Comparison of ENCODE assay signal across 1 fruit fly cellular context in genomic region chr3L:22471586-22472291, dm6.
TF ChIP-seq lines count a peak whose summit lies in the region.

No protein-coding gene starts in this region.

TF ChIP-seq in whole organism, embryonic, 481 proteins besides CTCF, POLR2A, EP300 and RAD21 (continued from another document and continues in another):
- TF ChIP-seq zen2 (GFP tag; IDR thresholded peaks at IDR 0.05; lab: Robert Waterston, UW; ENCODE audit: partially characterized antibody) (no peak), jing (GFP tag; optimal IDR thresholded peaks at IDR 0.05; lab: Kevin White, UChicago) (no peak), Scr (GFP tag; IDR thresholded peaks at IDR 0.05; lab: Robert Waterston, UW; ENCODE audit: partially characterized antibody) (no peak), CG5180 (GFP tag; optimal IDR thresholded peaks at IDR 0.05; lab: Kevin White, UChicago) (no peak), CG13775 (GFP tag; optimal IDR thresholded peaks at IDR 0.05; lab: Kevin White, UChicago) (peak; percentile 33), gro (GFP tag; optimal IDR thresholded peaks at IDR 0.05; lab: Kevin White, UChicago) (no peak), pros (GFP tag; optimal IDR thresholded peaks at IDR 0.05; lab: Kevin White, UChicago) (no peak), gt (GFP tag; IDR thresholded peaks at IDR 0.05; lab: Robert Waterston, UW) (no peak), CG11456 (GFP tag; IDR thresholded peaks at IDR 0.05; lab: Robert Waterston, UW) (peak; percentile 67; the same call in 2 of the 3 replicates), row (GFP tag; IDR thresholded peaks at IDR 0.05; lab: Robert Waterston, UW) (peak; percentile 74), Hr39 (optimal IDR thresholded peaks at IDR 0.05; lab: Kevin White, UChicago) (no peak), wor (GFP tag; IDR thresholded peaks at IDR 0.05; lab: Robert Waterston, UW) (no peak), CG9609 (GFP tag; optimal IDR thresholded peaks at IDR 0.05; lab: Kevin White, UChicago) (no peak), CG6813 (GFP tag; optimal IDR thresholded peaks at IDR 0.05; lab: Kevin White, UChicago) (peak; percentile 18), CG42726 (GFP tag; IDR thresholded peaks at IDR 0.05; lab: Robert Waterston, UW; ENCODE audit: partially characterized antibody) (no peak), CG33213 (GFP tag; optimal IDR thresholded peaks at IDR 0.05; lab: Kevin White, UChicago) (no peak), CG8944 (GFP tag; optimal IDR thresholded peaks at IDR 0.05; lab: Kevin White, UChicago) (no peak), CG10321 (GFP tag; IDR thresholded peaks at IDR 0.05; lab: Robert Waterston, UW) (no peak), CG31388 (GFP tag; optimal IDR thresholded peaks at IDR 0.05; lab: Kevin White, UChicago) (no peak), pnt (GFP tag; optimal IDR thresholded peaks at IDR 0.05; lab: Kevin White, UChicago) (no peak), bab2 (GFP tag; optimal IDR thresholded peaks at IDR 0.05; lab: Kevin White, UChicago) (no peak), exex (tag; optimal IDR thresholded peaks at IDR 0.05; lab: Kevin White, UChicago) (peak; percentile 92), vfl (GFP tag; optimal IDR thresholded peaks at IDR 0.05; lab: Kevin White, UChicago) (no peak), ind (GFP tag; optimal IDR thresholded peaks at IDR 0.05; lab: Kevin White, UChicago) (no peak), inv (GFP tag; IDR thresholded peaks at IDR 0.05; lab: Robert Waterston, UW; ENCODE audit: partially characterized antibody) (no peak), usp (GFP tag; optimal IDR thresholded peaks at IDR 0.05; lab: Kevin White, UChicago) (no peak), gsb-n (tag; optimal IDR thresholded peaks at IDR 0.05; lab: Kevin White, UChicago) (no peak), Opbp (GFP tag; IDR thresholded peaks at IDR 0.05; lab: Robert Waterston, UW; ENCODE audit: partially characterized antibody) (no peak), ATbp (GFP tag; optimal IDR thresholded peaks at IDR 0.05; lab: Kevin White, UChicago) (peak; percentile 12), CG8089 (GFP tag; optimal IDR thresholded peaks at IDR 0.05; lab: Kevin White, UChicago) (no peak), CG4328 (GFP tag; optimal IDR thresholded peaks at IDR 0.05; lab: Kevin White, UChicago) (no peak), CG10209 (GFP tag; optimal IDR thresholded peaks at IDR 0.05; lab: Kevin White, UChicago) (peak; percentile 66), CG4617 (GFP tag; optimal IDR thresholded peaks at IDR 0.05; lab: Kevin White, UChicago; ENCODE audit: borderline replicate concordance) (no peak), corto (GFP tag; optimal IDR thresholded peaks at IDR 0.05; lab: Kevin White, UChicago) (no peak), CG15514 (GFP tag; optimal IDR thresholded peaks at IDR 0.05; lab: Kevin White, UChicago) (peak; percentile 35), CG10462 (GFP tag; optimal IDR thresholded peaks at IDR 0.05; lab: Kevin White, UChicago) (no peak), bsh (GFP tag; optimal IDR thresholded peaks at IDR 0.05; lab: Kevin White, UChicago) (peak in 1 of 2 experiments; percentile 34), Rx (GFP tag; IDR thresholded peaks at IDR 0.05; lab: Robert Waterston, UW) (no peak), sim (GFP tag; IDR thresholded peaks at IDR 0.05; lab: Robert Waterston, UW) (no peak), lola (GFP tag; optimal IDR thresholded peaks at IDR 0.05; lab: Kevin White, UChicago) (no peak), CG4360 (GFP tag; IDR thresholded peaks at IDR 0.05; lab: Robert Waterston, UW) (no peak), br (optimal IDR thresholded peaks at IDR 0.05; lab: Kevin White, UChicago) (no peak), CG4424 (GFP tag; optimal IDR thresholded peaks at IDR 0.05; lab: Kevin White, UChicago) (no peak), Drgx (GFP tag; IDR thresholded peaks at IDR 0.05; lab: Robert Waterston, UW) (no peak), Atf6 (GFP tag; IDR thresholded peaks at IDR 0.05; lab: Robert Waterston, UW) (no peak), danr (GFP tag; IDR thresholded peaks at IDR 0.05; lab: Robert Waterston, UW) (no peak), Dad (GFP tag; optimal IDR thresholded peaks at IDR 0.05; lab: Kevin White, UChicago) (no peak), CG8388 (GFP tag; optimal IDR thresholded peaks at IDR 0.05; lab: Kevin White, UChicago) (peak; percentile 30), sd (tag; optimal IDR thresholded peaks at IDR 0.05; lab: Kevin White, UChicago) (peak; percentile 29), CG32772 (GFP tag; IDR thresholded peaks at IDR 0.05; lab: Robert Waterston, UW) (no peak), Atf-2 (GFP tag; optimal IDR thresholded peaks at IDR 0.05; lab: Kevin White, UChicago) (no peak), wek (GFP tag; optimal IDR thresholded peaks at IDR 0.05; lab: Kevin White, UChicago) (no peak), CG17361 (GFP tag; IDR thresholded peaks at IDR 0.05; lab: Robert Waterston, UW) (peak; percentile 57), HmgZ (tag; optimal IDR thresholded peaks at IDR 0.05; lab: Kevin White, UChicago) (no peak), dpn (GFP tag; optimal IDR thresholded peaks at IDR 0.05; lab: Kevin White, UChicago) (no peak), Ada2b (GFP tag; IDR thresholded peaks at IDR 0.05; lab: Robert Waterston, UW) (peak; percentile 56; the same call in 1 of the 2 replicates), CG7372 (GFP tag; IDR thresholded peaks at IDR 0.05; lab: Robert Waterston, UW) (peak; percentile 33; the same call in 1 of the 2 replicates), fu2 (GFP tag; optimal IDR thresholded peaks at IDR 0.05; lab: Kevin White, UChicago) (no peak), CG16815 (GFP tag; optimal IDR thresholded peaks at IDR 0.05; lab: Kevin White, UChicago) (no peak), Ravus (GFP tag; IDR thresholded peaks at IDR 0.05; lab: Robert Waterston, UW) (no peak; the same call in 1 of the 2 replicates), CG9932 (GFP tag; IDR thresholded peaks at IDR 0.05; lab: Robert Waterston, UW) (peak; percentile 71), CG8478 (optimal IDR thresholded peaks at IDR 0.05; lab: Kevin White, UChicago) (no peak), Xrp1 (GFP tag; IDR thresholded peaks at IDR 0.05; lab: Robert Waterston, UW) (no peak), CG11085 (GFP tag; IDR thresholded peaks at IDR 0.05; lab: Robert Waterston, UW) (no peak), Hmx (GFP tag; optimal IDR thresholded peaks at IDR 0.05; lab: Kevin White, UChicago) (no peak), dm (GFP tag; optimal IDR thresholded peaks at IDR 0.05; lab: Kevin White, UChicago) (no peak), CG7963 (GFP tag; IDR thresholded peaks at IDR 0.05; lab: Robert Waterston, UW; ENCODE audit: partially characterized antibody) (no peak), Meics (GFP tag; optimal IDR thresholded peaks at IDR 0.05; lab: Kevin White, UChicago) (peak; percentile 78), CG10654 (GFP tag; optimal IDR thresholded peaks at IDR 0.05; lab: Kevin White, UChicago) (no peak), Gug (GFP tag; IDR thresholded peaks at IDR 0.05; lab: Robert Waterston, UW) (no peak; the same call in 3 of the 4 replicates), CG7556 (GFP tag; optimal IDR thresholded peaks at IDR 0.05; lab: Kevin White, UChicago) (peak; percentile 16), MESR4 (GFP tag; optimal IDR thresholded peaks at IDR 0.05; lab: Kevin White, UChicago) (no peak), h (optimal IDR thresholded peaks at IDR 0.05; lab: Kevin White, UChicago) (no peak), CG4282 (GFP tag; optimal IDR thresholded peaks at IDR 0.05; lab: Kevin White, UChicago) (no peak), stwl (tag; optimal IDR thresholded peaks at IDR 0.05; lab: Kevin White, UChicago) (no peak), maf-S (GFP tag; optimal IDR thresholded peaks at IDR 0.05; lab: Kevin White, UChicago) (no peak), CG3995 (GFP tag; optimal IDR thresholded peaks at IDR 0.05; lab: Kevin White, UChicago) (no peak), jigr1 (GFP tag; IDR thresholded peaks at IDR 0.05; lab: Robert Waterston, UW) (no peak), Ets97D (GFP tag; optimal IDR thresholded peaks at IDR 0.05; lab: Kevin White, UChicago) (no peak), knrl (GFP tag; IDR thresholded peaks at IDR 0.05; lab: Robert Waterston, UW; ENCODE audit: partially characterized antibody) (no peak), sens (GFP tag; lab: Kevin White, UChicago) (no peak), ro (GFP tag; IDR thresholded peaks at IDR 0.05; lab: Robert Waterston, UW) (no peak), ato (GFP tag; IDR thresholded peaks at IDR 0.05; lab: Robert Waterston, UW; ENCODE audit: partially characterized antibody) (no peak), sr (GFP tag; IDR thresholded peaks at IDR 0.05; lab: Robert Waterston, UW) (no peak), klu (GFP tag; IDR thresholded peaks at IDR 0.05; lab: Robert Waterston, UW) (no peak), CG17186 (GFP tag; optimal IDR thresholded peaks at IDR 0.05; lab: Kevin White, UChicago) (no peak), sob (GFP tag; IDR thresholded peaks at IDR 0.05; lab: Robert Waterston, UW) (peak; percentile 73), Neu2 (GFP tag; optimal IDR thresholded peaks at IDR 0.05; lab: Kevin White, UChicago; ENCODE audit: borderline replicate concordance) (no peak), mld (GFP tag; IDR thresholded peaks at IDR 0.05; lab: Robert Waterston, UW; ENCODE audit: partially characterized antibody) (no peak), sqz (GFP tag; optimal IDR thresholded peaks at IDR 0.05; lab: Kevin White, UChicago) (no peak), CoRest (tag; optimal IDR thresholded peaks at IDR 0.05; lab: Kevin White, UChicago) (peak; percentile 67), CG11398 (GFP tag; optimal IDR thresholded peaks at IDR 0.05; lab: Kevin White, UChicago) (no peak), sima (GFP tag; optimal IDR thresholded peaks at IDR 0.05; lab: Kevin White, UChicago) (no peak), al (GFP tag; IDR thresholded peaks at IDR 0.05; lab: Robert Waterston, UW) (peak; percentile 56; the same call in 1 of the 2 replicates), Rfx (GFP tag; IDR thresholded peaks at IDR 0.05; lab: Robert Waterston, UW) (peak; percentile 73), kah (GFP tag; optimal IDR thresholded peaks at IDR 0.05; lab: Kevin White, UChicago) (no peak), CG30403 (GFP tag; optimal IDR thresholded peaks at IDR 0.05; lab: Kevin White, UChicago) (no peak), CG4820 (GFP tag; optimal IDR thresholded peaks at IDR 0.05; lab: Kevin White, UChicago) (no peak), gsb (GFP tag; IDR thresholded peaks at IDR 0.05; lab: Robert Waterston, UW) (no peak), CG15696 (tag; optimal IDR thresholded peaks at IDR 0.05; lab: Kevin White, UChicago) (no peak), CG9797 (GFP tag; optimal IDR thresholded peaks at IDR 0.05; lab: Kevin White, UChicago) (no peak), CG17802 (tag; optimal IDR thresholded peaks at IDR 0.05; lab: Kevin White, UChicago) (no peak), mirr (GFP tag; optimal IDR thresholded peaks at IDR 0.05; lab: Kevin White, UChicago) (peak; percentile 36), Lim3 (GFP tag; IDR thresholded peaks at IDR 0.05; lab: Robert Waterston, UW) (no peak), CG17612 (GFP tag; IDR thresholded peaks at IDR 0.05; lab: Robert Waterston, UW) (no peak), cato (GFP tag; optimal IDR thresholded peaks at IDR 0.05; lab: Kevin White, UChicago; ENCODE audit: borderline replicate concordance) (no peak), ap (GFP tag; IDR thresholded peaks at IDR 0.05; lab: Robert Waterston, UW) (0 out of 2 replicates have a peak, but pooled peaks have one; percentile 15), CG14441 (GFP tag; IDR thresholded peaks at IDR 0.05; lab: Robert Waterston, UW) (peak; percentile 54), sc (optimal IDR thresholded peaks at IDR 0.05; lab: Kevin White, UChicago) (no peak), sc (GFP tag; optimal IDR thresholded peaks at IDR 0.05; lab: Kevin White, UChicago) (no peak), Fer2 (tag; optimal IDR thresholded peaks at IDR 0.05; lab: Kevin White, UChicago) (peak; percentile 3), kay (GFP tag; optimal IDR thresholded peaks at IDR 0.05; lab: Kevin White, UChicago) (no peak), unpg (GFP tag; optimal IDR thresholded peaks at IDR 0.05; lab: Kevin White, UChicago) (peak; percentile 75), CG15479 (GFP tag; optimal IDR thresholded peaks at IDR 0.05; lab: Kevin White, UChicago) (no peak), E2f2 (GFP tag; IDR thresholded peaks at IDR 0.05; lab: Robert Waterston, UW) (peak; percentile 30; the same call in 1 of the 2 replicates), CG11696 (GFP tag; IDR thresholded peaks at IDR 0.05; lab: Robert Waterston, UW) (no peak), Poxn (GFP tag; IDR thresholded peaks at IDR 0.05; lab: Robert Waterston, UW) (0 out of 2 replicates have a peak, but pooled peaks have one; percentile 35), Asciz (GFP tag; optimal IDR thresholded peaks at IDR 0.05; lab: Kevin White, UChicago) (peak; percentile 21), CG11723 (GFP tag; optimal IDR thresholded peaks at IDR 0.05; lab: Kevin White, UChicago) (no peak), CG18599 (GFP tag; optimal IDR thresholded peaks at IDR 0.05; lab: Kevin White, UChicago) (peak; percentile 82), CG3726 (GFP tag; IDR thresholded peaks at IDR 0.05; lab: Robert Waterston, UW) (no peak), nom (GFP tag; optimal IDR thresholded peaks at IDR 0.05; lab: Kevin White, UChicago) (no peak), grn (GFP tag; optimal IDR thresholded peaks at IDR 0.05; lab: Kevin White, UChicago) (peak; percentile 9), fd3F (GFP tag; optimal IDR thresholded peaks at IDR 0.05; lab: Kevin White, UChicago) (peak; percentile 51), dmrt99B (tag; optimal IDR thresholded peaks at IDR 0.05; lab: Kevin White, UChicago) (peak; percentile 59), ash1 (GFP tag; optimal IDR thresholded peaks at IDR 0.05; lab: Kevin White, UChicago) (no peak), jumu (GFP tag; optimal IDR thresholded peaks at IDR 0.05; lab: Kevin White, UChicago) (no peak), Deaf1 (tag; optimal IDR thresholded peaks at IDR 0.05; lab: Kevin White, UChicago) (peak; percentile 27), tap (tag; optimal IDR thresholded peaks at IDR 0.05; lab: Kevin White, UChicago) (peak; percentile 24), ranshi (GFP tag; IDR thresholded peaks at IDR 0.05; lab: Robert Waterston, UW) (peak; percentile 58; the same call in 1 of the 2 replicates), vnd (GFP tag; IDR thresholded peaks at IDR 0.05; lab: Robert Waterston, UW; ENCODE audit: partially characterized antibody) (no peak), slbo (GFP tag; IDR thresholded peaks at IDR 0.05; lab: Robert Waterston, UW) (peak; percentile 85), D (optimal IDR thresholded peaks at IDR 0.05; lab: Kevin White, UChicago) (no peak), D (GFP tag; optimal IDR thresholded peaks at IDR 0.05; lab: Kevin White, UChicago) (no peak), HLH54F (GFP tag; optimal IDR thresholded peaks at IDR 0.05; lab: Kevin White, UChicago) (no peak), CG3163 (GFP tag; optimal IDR thresholded peaks at IDR 0.05; lab: Kevin White, UChicago) (no peak)
